Worm (Caenorhabditis elegans) whole organism, midembryonic: ENCODE results near the gene C16C8.27.
"Not testable (repeated sequence)": the region's sequence is repeated elsewhere in the genome, so short reads cannot be mapped to it uniquely, and the experiment has no call there.

Source experiments
- T22C8.4 ChIP-seq: fragments of 200-800 bp; sonication (Bioruptor generic); IDR thresholded peaks from 2 replicates; pipeline ENCODE4 v1.3.6; 2022; ENCODE audit warnings: missing genetic modification characterization, missing compliant biosample characterization
- cog-1 ChIP-seq: sonication (generic microtip); optimal IDR thresholded peaks from 2 replicates; lab custom pipeline; 2016; ENCODE audit warnings: missing genetic modification characterization, missing compliant biosample characterization
- flt-1 ChIP-seq: fragments of 200-800 bp; sonication (Bioruptor generic); IDR thresholded peaks from 2 replicates; pipeline ENCODE4 v1.3.6; 2022; ENCODE audit warnings: missing genetic modification characterization, missing compliant biosample characterization
- klf-2 ChIP-seq: fragments of 200-800 bp; sonication (Bioruptor generic); conservative IDR thresholded peaks from 2 replicates; pipeline ENCODE4 v1.3.6; 2022; ENCODE audit warnings: missing genetic modification reagents, missing genetic modification characterization, missing compliant biosample characterization
- med-1 ChIP-seq: sonication (generic microtip); optimal IDR thresholded peaks from 2 replicates; lab custom pipeline; 2017; ENCODE audit warnings: missing genetic modification characterization, mild to moderate bottlenecking, missing compliant biosample characterization, antibody characterized with exemption, missing genetic modification reagents; ENCODE audit not compliant: insufficient read depth
- ref-1 ChIP-seq: fragments of 200-800 bp; sonication (Bioruptor generic); conservative IDR thresholded peaks from 2 replicates; pipeline ENCODE4 v1.3.6; 2022; ENCODE audit warnings: missing genetic modification reagents, missing genetic modification characterization, missing compliant biosample characterization
- tab-1 ChIP-seq: fragments of 200-800 bp; sonication (Bioruptor generic); IDR thresholded peaks from 2 replicates; pipeline ENCODE4 v1.3.6; 2022; ENCODE audit warnings: missing genetic modification characterization, missing compliant biosample characterization
- ztf-23 ChIP-seq: fragments of 200-800 bp; sonication (Bioruptor generic); IDR thresholded peaks from 2 replicates; pipeline ENCODE4 v1.3.6; 2022; ENCODE audit warnings: missing genetic modification reagents, missing genetic modification characterization, missing compliant biosample characterization
- ztf-29 ChIP-seq: fragments of 200-800 bp; sonication (Bioruptor generic); IDR thresholded peaks from 2 replicates; pipeline ENCODE4 v1.3.6; 2022; ENCODE audit warnings: missing genetic modification reagents, missing genetic modification characterization, missing compliant biosample characterization

C16C8.27 gene

ce11 chrII:3477171-3477570 lies 35.7 kb downstream of the C16C8.27 start, which contains the start of gene fbxb-104:
Gene fbxb-104 (minus strand): TSS chrII:3477271.
- TF ChIP-seq cog-1 (tag; lab: Kevin White, UChicago) (no peak), ztf-23 (no peak), T22C8.4 (no peak), med-1 (GFP tag; lab: Kevin White, UChicago) (no peak), tab-1 (GFP tag; lab: Robert Waterston, UW) (no peak), klf-2 (GFP tag; lab: Robert Waterston, UW) (no peak), ztf-29 (GFP tag; lab: Robert Waterston, UW) (no peak), ref-1 (GFP tag; lab: Robert Waterston, UW) (no peak), flt-1 (no peak)

- no peak for TF ChIP-seq T22C8.4
- TF ChIP-seq ztf-23, result no peak
These were observed 40.1 kb downstream of the C16C8.27 start, which contains the start of gene Y49F6B.8 for ce11 chrII:3481584-3481983. Gene Y49F6B.8 (minus strand): TSS chrII:3481684.

ce11 chrII:3482231-3482630 lies 40.8 kb downstream of the C16C8.27 start, which contains the start of gene smu-2:
Gene smu-2 (plus strand): TSS chrII:3482408.
- TF ChIP-seq flt-1 (peak; percentile 67; the same call in 1 of the 2 replicates), ztf-29 (GFP tag; lab: Robert Waterston, UW) (no peak), T22C8.4 (no peak), cog-1 (tag; lab: Kevin White, UChicago) (peak; percentile 39), med-1 (GFP tag; lab: Kevin White, UChicago) (no peak), tab-1 (GFP tag; lab: Robert Waterston, UW) (no peak), klf-2 (GFP tag; lab: Robert Waterston, UW) (0 out of 2 replicates have a peak, but pooled peaks have one; percentile 45), ztf-23 (peak; percentile 74), ref-1 (GFP tag; lab: Robert Waterston, UW) (no peak)

- TF ChIP-seq ztf-29 (GFP tag; lab: Robert Waterston, UW); T22C8.4; tab-1 (GFP tag; lab: Robert Waterston, UW): not testable (repeated sequence)
These were observed 49.3 kb downstream of the C16C8.27 start, which contains the start of gene fbxb-112 for ce11 chrII:3490797-3491196. Gene fbxb-112 (plus strand): TSS chrII:3491097.
